Worm (Caenorhabditis elegans) whole organism, mixed stage, embryonic: ENCODE measurements around the gene F46F5.16.

Source experiments
- bed-3 ChIP-seq: fragments of 200-800 bp; sonication (Bioruptor generic); optimal IDR thresholded peaks from 3 replicates; lab custom pipeline; 2018; ENCODE audit warnings: mild to moderate bottlenecking, missing genetic modification characterization, moderate library complexity, missing compliant biosample characterization
- blmp-1 ChIP-seq: fragments of 150-350 bp; optimal IDR thresholded peaks from 2 replicates; lab custom pipeline; 2014; ENCODE audit warnings: missing biosample characterization, missing genetic modification characterization
- ceh-39 ChIP-seq: fragments of 150-350 bp; optimal IDR thresholded peaks from 2 replicates; lab custom pipeline; 2014; ENCODE audit warnings: missing biosample characterization, missing genetic modification characterization
- ceh-43 ChIP-seq: fragments of 200-800 bp; sonication (Bioruptor generic); optimal IDR thresholded peaks from 2 replicates; lab custom pipeline; 2018; ENCODE audit warnings: mild to moderate bottlenecking, missing genetic modification characterization, moderate library complexity, missing compliant biosample characterization
- ceh-83 ChIP-seq: fragments of 200-800 bp; sonication (Bioruptor generic); optimal IDR thresholded peaks from 2 replicates; lab custom pipeline; 2018; ENCODE audit warnings: mild to moderate bottlenecking, missing genetic modification characterization, missing compliant biosample characterization
- ces-1 ChIP-seq: fragments of 150-350 bp; optimal IDR thresholded peaks from 2 replicates; lab custom pipeline; 2014; ENCODE audit warnings: missing biosample characterization, missing genetic modification reagents, missing genetic modification characterization
- cnd-1 ChIP-seq: fragments of 200-800 bp; sonication (Bioruptor generic); optimal IDR thresholded peaks from 2 replicates; lab custom pipeline; 2018; ENCODE audit warnings: mild to moderate bottlenecking, missing genetic modification characterization, missing compliant biosample characterization
- drap-1 ChIP-seq: fragments of 200-800 bp; sonication (Bioruptor generic); optimal IDR thresholded peaks from 3 replicates; lab custom pipeline; 2018; ENCODE audit warnings: mild to moderate bottlenecking, missing genetic modification characterization, missing compliant biosample characterization
- elt-1 ChIP-seq: sonication (generic microtip); optimal IDR thresholded peaks from 2 replicates; lab custom pipeline; 2017; ENCODE audit warnings: missing genetic modification characterization, mild to moderate bottlenecking, missing compliant biosample characterization, antibody characterized with exemption, moderate library complexity, borderline replicate concordance; ENCODE audit not compliant: insufficient read depth
- elt-3 ChIP-seq: fragments of 150-350 bp; optimal IDR thresholded peaks from 2 replicates; lab custom pipeline; 2014; ENCODE audit warnings: missing biosample characterization, missing genetic modification characterization
- flh-1 ChIP-seq: fragments of 200-800 bp; sonication (Bioruptor generic); optimal IDR thresholded peaks from 2 replicates; lab custom pipeline; 2018; ENCODE audit warnings: mild to moderate bottlenecking, missing genetic modification characterization, moderate library complexity, missing compliant biosample characterization
- ham-2 ChIP-seq: fragments of 200-800 bp; sonication (Bioruptor generic); optimal IDR thresholded peaks from 2 replicates; lab custom pipeline; 2018; ENCODE audit warnings: mild to moderate bottlenecking, missing genetic modification characterization, missing compliant biosample characterization
- hlh-1 ChIP-seq: fragments of 150-350 bp; optimal IDR thresholded peaks from 2 replicates; lab custom pipeline; 2014; ENCODE audit warnings: missing biosample characterization, missing genetic modification reagents, missing genetic modification characterization
- lin-13 ChIP-seq: fragments of 150-350 bp; optimal IDR thresholded peaks from 2 replicates; lab custom pipeline; 2014; ENCODE audit warnings: missing biosample characterization, missing genetic modification characterization
- lsy-2 ChIP-seq: fragments of 150-350 bp; optimal IDR thresholded peaks from 2 replicates; lab custom pipeline; 2014; ENCODE audit warnings: missing biosample characterization, missing genetic modification characterization
- mab-5 ChIP-seq: fragments of 150-350 bp; optimal IDR thresholded peaks from 2 replicates; lab custom pipeline; 2014; ENCODE audit warnings: missing biosample characterization, missing genetic modification characterization
- mep-1 ChIP-seq: fragments of 150-350 bp; optimal IDR thresholded peaks from 2 replicates; lab custom pipeline; 2017; ENCODE audit warnings: missing biosample characterization, missing genetic modification reagents, missing genetic modification characterization, inconsistent platforms
- mls-2 ChIP-seq: sonication (generic microtip); optimal IDR thresholded peaks from 2 replicates; lab custom pipeline; 2016; ENCODE audit warnings: mild to moderate bottlenecking, missing genetic modification characterization, moderate library complexity, missing compliant biosample characterization
- nhr-12 ChIP-seq: fragments of 150-350 bp; optimal IDR thresholded peaks from 2 replicates; lab custom pipeline; 2014; ENCODE audit warnings: missing biosample characterization, missing genetic modification characterization
- nhr-2 ChIP-seq: fragments of 150-350 bp; optimal IDR thresholded peaks from 2 replicates; lab custom pipeline; 2014; ENCODE audit warnings: missing biosample characterization, missing genetic modification characterization
- nhr-237 ChIP-seq: fragments of 150-350 bp; optimal IDR thresholded peaks from 2 replicates; lab custom pipeline; 2014; ENCODE audit warnings: missing biosample characterization, missing genetic modification characterization
- nhr-28 ChIP-seq: fragments of 150-350 bp; optimal IDR thresholded peaks from 2 replicates; lab custom pipeline; 2014; ENCODE audit warnings: missing biosample characterization, missing genetic modification characterization
- nhr-76 ChIP-seq: sonication (generic microtip); optimal IDR thresholded peaks from 2 replicates; lab custom pipeline; 2017; ENCODE audit warnings: missing biosample characterization, missing genetic modification characterization
- pha-4 ChIP-seq: fragments of 150-350 bp; optimal IDR thresholded peaks from 2 replicates; lab custom pipeline; 2018; ENCODE audit warnings: missing biosample characterization, missing genetic modification reagents, missing genetic modification characterization
- sem-2 ChIP-seq: fragments of 200-800 bp; sonication (Bioruptor generic); optimal IDR thresholded peaks from 2 replicates; lab custom pipeline; 2018; ENCODE audit warnings: mild to moderate bottlenecking, missing genetic modification characterization, missing compliant biosample characterization
- snpc-4 ChIP-seq: fragments of 150-350 bp; optimal IDR thresholded peaks from 2 replicates; lab custom pipeline; 2014; ENCODE audit warnings: missing biosample characterization, missing genetic modification characterization
- sptf-1 ChIP-seq: sonication (generic microtip); optimal IDR thresholded peaks from 2 replicates; lab custom pipeline; 2017; ENCODE audit warnings: mild to moderate bottlenecking, missing genetic modification characterization, moderate library complexity, missing compliant biosample characterization
- tbx-8 ChIP-seq: fragments of 200-800 bp; sonication (Bioruptor generic); optimal IDR thresholded peaks from 2 replicates; lab custom pipeline; 2018; ENCODE audit warnings: mild to moderate bottlenecking, missing genetic modification characterization, moderate library complexity, missing compliant biosample characterization
- unc-120 ChIP-seq: sonication (generic microtip); optimal IDR thresholded peaks from 2 replicates; lab custom pipeline; 2017; ENCODE audit warnings: missing genetic modification characterization, missing compliant biosample characterization; ENCODE audit not compliant: poor library complexity, severe bottlenecking
- unc-39 ChIP-seq: fragments of 150-350 bp; optimal IDR thresholded peaks from 2 replicates; lab custom pipeline; 2014; ENCODE audit warnings: missing biosample characterization, missing genetic modification characterization
- unc-62 ChIP-seq: fragments of 150-350 bp; optimal IDR thresholded peaks from 2 replicates; lab custom pipeline; 2014; ENCODE audit warnings: missing biosample characterization, missing genetic modification reagents, missing genetic modification characterization
- zip-8 ChIP-seq: fragments of 150-350 bp; optimal IDR thresholded peaks from 2 replicates; lab custom pipeline; 2014; ENCODE audit warnings: missing biosample characterization, missing genetic modification characterization
- ztf-11 ChIP-seq: fragments of 150-350 bp; optimal IDR thresholded peaks from 2 replicates; lab custom pipeline; 2014; ENCODE audit warnings: missing biosample characterization, missing genetic modification characterization

F46F5.16 gene

ce11 chrII:786938-787337, at the start of gene F46F5.16:
Gene F46F5.16, plus strand, starts transcription at chrII:787238.
- TF ChIP-seq blmp-1 (tag; lab: Kevin White, UChicago): no peak
- no peak for TF ChIP-seq drap-1 (GFP tag; lab: Kevin White, UChicago)
- TF ChIP-seq pha-4: no peak
- TF ChIP-seq ceh-83 (GFP tag; lab: Kevin White, UChicago): no peak
- TF ChIP-seq mls-2 (tag; lab: Kevin White, UChicago): no peak
- TF ChIP-seq flh-1: no peak
- no peak for TF ChIP-seq nhr-12 (tag; lab: Kevin White, UChicago)
- no peak for TF ChIP-seq lin-13
- no peak for TF ChIP-seq snpc-4 (tag; lab: Kevin White, UChicago)
- TF ChIP-seq unc-62 (GFP tag; lab: Kevin White, UChicago): no peak
- TF ChIP-seq lsy-2 (tag; lab: Kevin White, UChicago): no peak
- TF ChIP-seq nhr-76: no peak
- no peak for TF ChIP-seq nhr-28 (tag; lab: Kevin White, UChicago)
- TF ChIP-seq sptf-1 (tag; lab: Kevin White, UChicago): no peak
- no peak for TF ChIP-seq mab-5 (tag; lab: Kevin White, UChicago)
- TF ChIP-seq elt-1: no peak
- no peak for TF ChIP-seq ztf-11 (tag; lab: Kevin White, UChicago)
- TF ChIP-seq bed-3: no peak
- TF ChIP-seq cnd-1 (tag; lab: Kevin White, UChicago): no peak
- TF ChIP-seq ces-1 (GFP tag; lab: Kevin White, UChicago): no peak

ce11 chrII:740808-741207, 46.2 kb upstream of the F46F5.16 start, which contains the start of gene fbxc-48:
Gene fbxc-48, minus strand, starts transcription at chrII:740908.
- TF ChIP-seq ceh-83 (GFP tag; lab: Kevin White, UChicago) (no peak), flh-1 (no peak), unc-120 (no peak), ceh-43 (GFP tag; lab: Kevin White, UChicago) (no peak), nhr-28 (tag; lab: Kevin White, UChicago) (no peak), drap-1 (GFP tag; lab: Kevin White, UChicago) (no peak), unc-62 (GFP tag; lab: Kevin White, UChicago) (no peak), ces-1 (GFP tag; lab: Kevin White, UChicago) (no peak), elt-1 (no peak), mep-1 (tag; lab: Kevin White, UChicago) (no peak), nhr-2 (no peak), snpc-4 (tag; lab: Kevin White, UChicago) (no peak), mls-2 (tag; lab: Kevin White, UChicago) (no peak), ham-2 (no peak), pha-4 (no peak), lin-13 (no peak), nhr-12 (tag; lab: Kevin White, UChicago) (no peak), unc-39 (tag; lab: Kevin White, UChicago) (no peak), cnd-1 (tag; lab: Kevin White, UChicago) (no peak)
- TF ChIP-seq, all 35 proteins: peak for 0

- TF ChIP-seq elt-3 (tag; lab: Kevin White, UChicago) (no peak), nhr-28 (tag; lab: Kevin White, UChicago) (no peak), elt-1 (no peak), lsy-2 (tag; lab: Kevin White, UChicago) (no peak), mab-5 (tag; lab: Kevin White, UChicago) (no peak), ceh-43 (GFP tag; lab: Kevin White, UChicago) (no peak), mep-1 (tag; lab: Kevin White, UChicago) (no peak), unc-120 (no peak)
Observed at ce11 chrII:750155-750554, 36.9 kb upstream of the F46F5.16 start, which contains the start of gene snt-6. Gene snt-6, minus strand, starts transcription at chrII:750212.

DNA sequence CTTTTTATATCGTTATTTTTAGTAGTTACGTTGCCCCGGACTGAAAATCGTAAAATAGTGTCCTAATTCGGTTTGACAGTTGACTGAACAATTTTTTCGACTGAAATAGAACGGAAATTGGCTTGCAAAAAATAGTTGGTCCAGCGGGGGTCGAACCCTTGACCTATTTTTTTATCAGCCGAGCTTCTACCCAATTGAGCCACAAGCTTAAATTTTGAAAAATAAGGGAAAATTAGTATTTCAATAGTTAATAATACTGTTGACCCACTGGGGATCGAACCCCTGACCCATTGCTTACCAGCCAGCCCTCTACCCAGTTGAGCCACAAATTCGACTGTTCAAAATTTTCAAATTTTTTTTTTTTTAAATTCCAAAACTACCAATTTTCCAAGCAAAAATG, 35.2 kb upstream of the F46F5.16 start:
- no peak for TF ChIP-seq sem-2
- TF ChIP-seq ceh-39 (tag; lab: Kevin White, UChicago): no peak
- TF ChIP-seq flh-1: no peak
- no peak for TF ChIP-seq zip-8 (tag; lab: Kevin White, UChicago)
- TF ChIP-seq nhr-237 (tag; lab: Kevin White, UChicago): no peak
- TF ChIP-seq nhr-28 (tag; lab: Kevin White, UChicago): no peak
- TF ChIP-seq mls-2 (tag; lab: Kevin White, UChicago): no peak
- TF ChIP-seq unc-120: no peak
- TF ChIP-seq tbx-8 (GFP tag; lab: Kevin White, UChicago): no peak
- TF ChIP-seq drap-1 (GFP tag; lab: Kevin White, UChicago): no peak
- no peak for TF ChIP-seq unc-62 (GFP tag; lab: Kevin White, UChicago)
- no peak for TF ChIP-seq hlh-1 (tag; lab: Kevin White, UChicago)
- no peak for TF ChIP-seq ham-2
- no peak for TF ChIP-seq ceh-83 (GFP tag; lab: Kevin White, UChicago)
- TF ChIP-seq nhr-2: no peak
